Worm (Caenorhabditis elegans) whole organism, L2 larva: ENCODE data around the gene ssq-1.

Source experiments
- alr-1 ChIP-seq: fragments of 150-350 bp; optimal IDR thresholded peaks from 2 replicates; lab custom pipeline; 2014; ENCODE audit warnings: missing biosample characterization, missing genetic modification characterization
- elt-1 ChIP-seq: fragments of 150-350 bp; optimal IDR thresholded peaks from 2 replicates; lab custom pipeline; 2014; ENCODE audit warnings: missing biosample characterization, missing genetic modification characterization
- fos-1 ChIP-seq: fragments of 150-350 bp; optimal IDR thresholded peaks from 2 replicates; lab custom pipeline; 2014; ENCODE audit warnings: missing biosample characterization, missing genetic modification characterization
- lin-13 ChIP-seq: fragments of 150-350 bp; optimal IDR thresholded peaks from 2 replicates; lab custom pipeline; 2014; ENCODE audit warnings: missing biosample characterization, missing genetic modification reagents, missing genetic modification characterization
- nhr-12 ChIP-seq: fragments of 150-350 bp; optimal IDR thresholded peaks from 2 replicates; lab custom pipeline; 2014; ENCODE audit warnings: missing biosample characterization, missing genetic modification characterization
- nhr-25 ChIP-seq: fragments of 150-350 bp; sonication (generic microtip); optimal IDR thresholded peaks from 3 replicates; lab custom pipeline; 2014; ENCODE audit warnings: missing biosample characterization, missing genetic modification characterization
- unc-62 ChIP-seq: fragments of 150-350 bp; optimal IDR thresholded peaks from 2 replicates; lab custom pipeline; 2014; ENCODE audit warnings: missing biosample characterization, missing genetic modification reagents, missing genetic modification characterization
- zag-1 ChIP-seq: fragments of 150-350 bp; optimal IDR thresholded peaks from 2 replicates; lab custom pipeline; 2014; ENCODE audit warnings: missing biosample characterization, missing genetic modification characterization
- ztf-4 ChIP-seq: fragments of 150-350 bp; optimal IDR thresholded peaks from 2 replicates; lab custom pipeline; 2014; ENCODE audit warnings: missing biosample characterization, missing genetic modification characterization

DNA sequence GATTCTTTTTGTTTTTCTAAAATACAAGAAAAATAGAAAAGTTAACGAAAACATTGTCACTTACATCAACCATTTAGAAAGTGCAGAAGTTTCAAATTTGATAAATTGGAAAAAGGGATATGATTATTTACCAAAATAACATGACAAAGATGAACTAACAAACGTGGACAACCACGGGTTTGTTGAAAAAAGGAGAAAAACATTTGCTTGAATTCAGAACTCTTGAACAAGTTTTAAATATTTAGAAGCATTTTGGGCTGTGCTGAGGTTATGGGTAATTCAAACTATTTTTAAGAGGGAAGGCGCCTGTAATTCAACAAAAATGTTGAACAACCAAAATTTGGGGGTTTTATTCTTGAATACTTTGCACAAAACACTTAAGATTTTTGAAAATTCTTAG, 37.5 kb downstream of the ssq-1 start, which contains the start of gene ttbk-3:
- no peak for TF ChIP-seq unc-62 (GFP tag; lab: Kevin White, UChicago)
- no peak for TF ChIP-seq alr-1 (tag; lab: Kevin White, UChicago)
- TF ChIP-seq nhr-12 (tag; lab: Kevin White, UChicago), result no peak
- TF ChIP-seq fos-1 (tag; lab: Kevin White, UChicago), result no peak
- TF ChIP-seq zag-1 (tag; lab: Kevin White, UChicago), result no peak
- no peak for TF ChIP-seq lin-13 (GFP tag; lab: Kevin White, UChicago)
- no peak for TF ChIP-seq elt-1 (tag; lab: Kevin White, UChicago)
- no peak for TF ChIP-seq ztf-4 (tag; lab: Kevin White, UChicago)
- no peak for TF ChIP-seq nhr-25 (tag; lab: Kevin White, UChicago)
